Worm (Caenorhabditis elegans) whole organism, L1 larva: ENCODE data around the gene str-108.

Experiments used
- C16A3.4 ChIP-seq: fragments of 150-350 bp; optimal IDR thresholded peaks from 2 replicates; lab custom pipeline; 2014; ENCODE audit warnings: missing biosample characterization, missing genetic modification characterization
- aha-1 ChIP-seq: fragments of 150-350 bp; optimal IDR thresholded peaks from 2 replicates; lab custom pipeline; 2014; ENCODE audit warnings: missing biosample characterization, missing genetic modification characterization
- alr-1 ChIP-seq: fragments of 200-800 bp; sonication (Bioruptor generic); optimal IDR thresholded peaks from 2 replicates; lab custom pipeline; 2018; ENCODE audit warnings: borderline replicate concordance, mild to moderate bottlenecking, missing genetic modification characterization, missing compliant biosample characterization
- aly-2 ChIP-seq: fragments of 150-350 bp; optimal IDR thresholded peaks from 2 replicates; lab custom pipeline; 2014; ENCODE audit warnings: missing biosample characterization, missing genetic modification characterization
- ama-1 ChIP-seq: fragments of 150-350 bp; optimal IDR thresholded peaks from 2 replicates; lab custom pipeline; 2014
- ceh-63 ChIP-seq: fragments of 200-800 bp; sonication (Bioruptor generic); optimal IDR thresholded peaks from 2 replicates; lab custom pipeline; 2018; ENCODE audit warnings: mild to moderate bottlenecking, missing genetic modification characterization, missing compliant biosample characterization
- ceh-82 ChIP-seq, 3 experiments: fragments of 150-350 bp in 1 of 3; sonication (generic microtip) in 2 of 3; optimal IDR thresholded peaks; 2 replicates each; lab custom pipeline; 2014 to 2017; ENCODE audit warnings: missing biosample characterization in 3 of 3, missing genetic modification characterization in 3 of 3
- ceh-88 ChIP-seq: fragments of 200-800 bp; sonication (Bioruptor generic); IDR thresholded peaks from 2 replicates; pipeline ENCODE4 v1.3.6; 2022; ENCODE audit warnings: missing genetic modification characterization, missing compliant biosample characterization
- efl-1 ChIP-seq, 4 experiments: fragments of 150-350 bp; optimal IDR thresholded peaks in 3 of 4; peaks in 1 of 4; 1 replicate in 1 of 4; 2 replicates in 3 of 4; lab custom pipeline; 2014; ENCODE audit warnings: missing biosample characterization in 2 of 4, missing genetic modification characterization in 2 of 4, missing genetic modification reagents in 2 of 4
- egl-27 ChIP-seq, 2 experiments: fragments of 150-350 bp in 1 of 2; sonication (generic microtip); optimal IDR thresholded peaks; 3 replicates each; lab custom pipeline; 2017 to 2018; ENCODE audit warnings: missing biosample characterization in 2 of 2, missing genetic modification characterization in 2 of 2, missing genetic modification reagents in 2 of 2
- ets-5 ChIP-seq: fragments of 200-800 bp; sonication (Bioruptor generic); IDR thresholded peaks from 2 replicates; pipeline ENCODE4 v1.3.6; 2022; ENCODE audit warnings: missing genetic modification characterization, missing compliant biosample characterization
- fkh-10 ChIP-seq: sonication (generic microtip); optimal IDR thresholded peaks from 2 replicates; lab custom pipeline; 2017; ENCODE audit warnings: missing biosample characterization, missing genetic modification reagents, missing genetic modification characterization
- fkh-4 ChIP-seq: sonication (generic microtip); optimal IDR thresholded peaks from 2 replicates; lab custom pipeline; 2016; ENCODE audit warnings: missing compliant biosample characterization, missing genetic modification characterization, borderline replicate concordance
- fkh-8 ChIP-seq: sonication (generic microtip); optimal IDR thresholded peaks from 2 replicates; lab custom pipeline; 2016; ENCODE audit warnings: mild to moderate bottlenecking, missing genetic modification characterization, missing compliant biosample characterization
- grh-1 ChIP-seq: fragments of 200-800 bp; sonication (Bioruptor generic); IDR thresholded peaks from 2 replicates; pipeline ENCODE4 v1.3.6; 2022; ENCODE audit warnings: missing genetic modification reagents, missing genetic modification characterization, missing compliant biosample characterization
- hlh-17 ChIP-seq: fragments of 200-800 bp; sonication (Bioruptor generic); optimal IDR thresholded peaks from 2 replicates; lab custom pipeline; 2018; ENCODE audit warnings: missing genetic modification characterization, mild to moderate bottlenecking, missing compliant biosample characterization, moderate library complexity, borderline replicate concordance
- hlh-4 ChIP-seq: sonication (generic microtip); optimal IDR thresholded peaks from 2 replicates; lab custom pipeline; 2016; ENCODE audit warnings: mild to moderate bottlenecking, missing genetic modification characterization, missing compliant biosample characterization
- hpl-2 ChIP-seq: fragments of 150-350 bp; optimal IDR thresholded peaks from 2 replicates; lab custom pipeline; 2014; ENCODE audit warnings: missing biosample characterization, missing genetic modification reagents, missing genetic modification characterization
- irx-1 ChIP-seq: sonication (generic microtip); optimal IDR thresholded peaks from 2 replicates; lab custom pipeline; 2016; ENCODE audit warnings: missing genetic modification characterization, missing compliant biosample characterization
- lin-15B ChIP-seq: fragments of 150-350 bp; sonication (generic microtip); optimal IDR thresholded peaks from 3 replicates; lab custom pipeline; 2014; ENCODE audit warnings: missing biosample characterization, missing genetic modification characterization
- lin-35 ChIP-seq, 2 experiments: fragments of 150-350 bp; optimal IDR thresholded peaks; 2 replicates each; lab custom pipeline; 2014; ENCODE audit warnings: missing biosample characterization in 2 of 2, missing genetic modification characterization in 2 of 2, missing genetic modification reagents in 2 of 2
- lin-39 ChIP-seq: fragments of 150-350 bp; optimal IDR thresholded peaks from 2 replicates; lab custom pipeline; 2014; ENCODE audit warnings: missing biosample characterization, missing genetic modification reagents, missing genetic modification characterization
- mep-1 ChIP-seq: fragments of 150-350 bp; optimal IDR thresholded peaks from 2 replicates; lab custom pipeline; 2014; ENCODE audit warnings: missing biosample characterization, missing genetic modification characterization
- nhr-12 ChIP-seq: sonication (generic microtip); optimal IDR thresholded peaks from 2 replicates; lab custom pipeline; 2017; ENCODE audit warnings: missing biosample characterization, missing genetic modification characterization
- nhr-28 ChIP-seq: fragments of 150-350 bp; optimal IDR thresholded peaks from 2 replicates; lab custom pipeline; 2014; ENCODE audit warnings: missing biosample characterization, missing genetic modification characterization
- nhr-47 ChIP-seq: sonication (generic microtip); optimal IDR thresholded peaks from 2 replicates; lab custom pipeline; 2016; ENCODE audit warnings: mild to moderate bottlenecking, missing genetic modification characterization, moderate library complexity, missing compliant biosample characterization
- nhr-71 ChIP-seq: sonication (generic microtip); optimal IDR thresholded peaks from 2 replicates; lab custom pipeline; 2016; ENCODE audit warnings: mild to moderate bottlenecking, missing genetic modification characterization, moderate library complexity, missing compliant biosample characterization
- nhr-76 ChIP-seq: sonication (generic microtip); optimal IDR thresholded peaks from 2 replicates; lab custom pipeline; 2017; ENCODE audit warnings: missing biosample characterization, missing genetic modification characterization
- rnt-1 ChIP-seq: sonication (generic microtip); optimal IDR thresholded peaks from 2 replicates; lab custom pipeline; 2016; ENCODE audit warnings: mild to moderate bottlenecking, missing genetic modification characterization, moderate library complexity, missing compliant biosample characterization
- skn-1 ChIP-seq: fragments of 150-350 bp; optimal IDR thresholded peaks from 2 replicates; lab custom pipeline; 2014; ENCODE audit warnings: missing biosample characterization, missing genetic modification characterization
- snpc-4 ChIP-seq: fragments of 150-350 bp; optimal IDR thresholded peaks from 2 replicates; lab custom pipeline; 2014; ENCODE audit warnings: missing biosample characterization, missing genetic modification characterization
- snu-23 ChIP-seq: sonication (generic microtip); optimal IDR thresholded peaks from 2 replicates; lab custom pipeline; 2016; ENCODE audit warnings: missing genetic modification characterization, missing compliant biosample characterization
- sptf-1 ChIP-seq: fragments of 150-350 bp; optimal IDR thresholded peaks from 2 replicates; lab custom pipeline; 2014; ENCODE audit warnings: missing biosample characterization, missing genetic modification characterization
- tbx-2 ChIP-seq: sonication (generic microtip); optimal IDR thresholded peaks from 2 replicates; lab custom pipeline; 2016; ENCODE audit warnings: missing genetic modification characterization, missing compliant biosample characterization
- unc-130 ChIP-seq: fragments of 150-350 bp; optimal IDR thresholded peaks from 2 replicates; lab custom pipeline; 2017; ENCODE audit warnings: missing biosample characterization, missing genetic modification characterization, inconsistent platforms
- unc-86 ChIP-seq: sonication (generic microtip); optimal IDR thresholded peaks from 2 replicates; lab custom pipeline; 2016; ENCODE audit warnings: missing genetic modification characterization, missing compliant biosample characterization
- unc-98 ChIP-seq: fragments of 200-800 bp; sonication (Bioruptor generic); IDR thresholded peaks from 2 replicates; pipeline ENCODE4 v1.3.6; 2022; ENCODE audit warnings: missing genetic modification characterization, missing compliant biosample characterization
- zag-1 ChIP-seq: fragments of 150-350 bp; optimal IDR thresholded peaks from 2 replicates; lab custom pipeline; 2014; ENCODE audit warnings: missing biosample characterization, missing genetic modification characterization
- zip-4 ChIP-seq: fragments of 200-800 bp; sonication (Bioruptor generic); optimal IDR thresholded peaks from 2 replicates; lab custom pipeline; 2018; ENCODE audit warnings: mild to moderate bottlenecking, missing genetic modification characterization, moderate library complexity, missing compliant biosample characterization

The str-108 gene

ce11 chrV:16182110-16182509 lies 16.1 kb downstream of the str-108 start, which contains the start of gene srz-13:
TSS of gene srz-13 (plus strand) at chrV:16182410.
- TF ChIP-seq snu-23 (GFP tag; lab: Kevin White, UChicago) (no peak), mep-1 (no peak), unc-86 (tag; lab: Kevin White, UChicago) (no peak), nhr-12 (tag; lab: Kevin White, UChicago) (no peak), hlh-17 (no peak), nhr-28 (no peak), ceh-88 (GFP tag; lab: Robert Waterston, UW) (no peak), lin-15B (tag; lab: Kevin White, UChicago) (no peak), ceh-82 (tag; optimal IDR thresholded peaks at IDR 0.05; lab: Kevin White, UChicago) (no peak), skn-1 (tag; lab: Kevin White, UChicago) (no peak), alr-1 (tag; lab: Kevin White, UChicago) (no peak)

- TF ChIP-seq hlh-4 (tag; lab: Kevin White, UChicago) (no peak), aly-2 (tag; lab: Kevin White, UChicago) (no peak), efl-1 (optimal IDR thresholded peaks at IDR 0.05; lab: Kevin White, UChicago) (no peak), efl-1 (GFP tag; optimal IDR thresholded peaks at IDR 0.05 in 1 of 2; lab: Kevin White, UChicago) (no peak), aha-1 (tag; lab: Kevin White, UChicago) (no peak), unc-86 (tag; lab: Kevin White, UChicago) (no peak)
- TF ChIP-seq, all 84 proteins: peak for 0
These were observed 16.9 kb downstream of the str-108 start, which contains the start of gene srh-277 for ce11 chrV:16182918-16183317. TSS of gene srh-277 (plus strand) at chrV:16183218.

ce11 chrV:16183357-16183756 lies 17.3 kb downstream of the str-108 start, which contains the start of gene srz-14:
TSS of gene srz-14 (plus strand) at chrV:16183657.
- no peak for TF ChIP-seq fkh-4 (tag; lab: Kevin White, UChicago)
- no peak for TF ChIP-seq fkh-8 (tag; lab: Kevin White, UChicago)
- no peak for TF ChIP-seq zip-4 (GFP tag; lab: Kevin White, UChicago)
- no peak for TF ChIP-seq unc-86 (tag; lab: Kevin White, UChicago)
- no peak for TF ChIP-seq alr-1 (tag; lab: Kevin White, UChicago)
- no peak for TF ChIP-seq lin-35 (GFP tag; optimal IDR thresholded peaks at IDR 0.05; lab: Kevin White, UChicago)
- no peak for TF ChIP-seq nhr-12 (tag; lab: Kevin White, UChicago)
- no peak for TF ChIP-seq unc-98 (GFP tag; lab: Robert Waterston, UW)
- no peak for TF ChIP-seq ama-1 (lab: Kevin White, UChicago)

DNA sequence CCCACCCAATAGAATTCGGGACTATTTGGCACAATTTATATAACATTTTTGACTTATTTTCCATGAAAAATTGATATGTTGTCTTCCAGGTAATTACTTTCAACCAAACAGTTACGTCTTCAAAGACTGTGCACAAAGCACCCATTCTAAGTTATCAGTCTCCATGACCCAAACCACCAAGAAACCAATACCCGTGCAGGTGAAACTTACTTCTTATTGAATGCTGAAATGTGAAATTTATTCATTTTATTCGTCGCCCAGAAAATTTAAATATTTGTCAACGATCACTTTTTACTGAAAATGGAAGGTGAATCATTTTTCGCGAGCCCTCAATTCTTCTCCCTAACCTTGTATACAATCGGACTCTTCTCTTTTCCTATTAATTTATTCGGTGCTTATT lies 24.4 kb downstream of the str-108 start, which contains the start of gene srh-281:
Gene srh-281, plus strand, starts transcription at position 301 of the 400 bp plus-strand sequence.
- no peak for TF ChIP-seq ets-5 (GFP tag; lab: Robert Waterston, UW)
- no peak for TF ChIP-seq nhr-76 (tag; lab: Kevin White, UChicago)
- TF ChIP-seq lin-39: no peak
- no peak for TF ChIP-seq aha-1 (tag; lab: Kevin White, UChicago)
- TF ChIP-seq grh-1: no peak
- no peak for TF ChIP-seq aly-2 (tag; lab: Kevin White, UChicago)
- no peak for TF ChIP-seq egl-27 (tag; optimal IDR thresholded peaks at IDR 0.05; lab: Kevin White, UChicago)
- no peak for TF ChIP-seq nhr-71 (tag; lab: Kevin White, UChicago)
- no peak for TF ChIP-seq ceh-88 (GFP tag; lab: Robert Waterston, UW)
- TF ChIP-seq hpl-2 (GFP tag; lab: Kevin White, UChicago): no peak
- no peak for TF ChIP-seq irx-1 (tag; lab: Kevin White, UChicago)
- TF ChIP-seq fkh-10: no peak

- no peak for TF ChIP-seq C16A3.4
- TF ChIP-seq unc-86 (tag; lab: Kevin White, UChicago): no peak
- no peak for TF ChIP-seq zag-1 (tag; lab: Kevin White, UChicago)
- no peak for TF ChIP-seq unc-130 (tag; lab: Kevin White, UChicago)
- TF ChIP-seq nhr-47: no peak
- TF ChIP-seq snpc-4 (tag; lab: Kevin White, UChicago): no peak
- TF ChIP-seq nhr-12 (tag; lab: Kevin White, UChicago): no peak
- no peak for TF ChIP-seq rnt-1 (tag; lab: Kevin White, UChicago)
- no peak for TF ChIP-seq ceh-63
- TF ChIP-seq sptf-1: no peak
- no peak for TF ChIP-seq tbx-2
These were observed 26.1 kb downstream of the str-108 start, which contains the start of gene srh-279 for ce11 chrV:16192114-16192513. TSS of gene srh-279 (plus strand) at chrV:16192414.
